Worm (Caenorhabditis elegans): Measurements from ENCODE around the gene Y116F11B.13.

- TF ChIP-seq W03F9.2 (tag; optimal IDR thresholded peaks at IDR 0.05) (no peak), him-1 (tag; optimal IDR thresholded peaks at IDR 0.05) (no peak)
Measured at ce11 chrV:19860225-19860624, 22.8 kb upstream of the Y116F11B.13 start.
